Worm (Caenorhabditis elegans): ENCODE measurements around the gene clec-257.
"Not testable (repeated sequence)": the region's sequence is repeated elsewhere in the genome, so short reads cannot be mapped to it uniquely, and the experiment has no call there.

clec-257 gene

ce11 chrV:18753036-18753435, 19.8 kb upstream of the clec-257 start, which contains the start of gene F11D11.6:
F11D11.6 (minus strand) TSS chrV:18753136.
- no peak for TF ChIP-seq lsy-2 (tag; optimal IDR thresholded peaks at IDR 0.05)

ce11 chrV:18754328-18754727, 18.5 kb upstream of the clec-257 start, which contains the start of gene clec-254:
clec-254 (minus strand) TSS chrV:18754428.
- not testable (repeated sequence) for TF ChIP-seq pqm-1 (tag; optimal IDR thresholded peaks at IDR 0.05); vab-7 (GFP tag; IDR thresholded peaks at IDR 0.05); lin-38 (GFP tag; IDR thresholded peaks at IDR 0.05)

- TF ChIP-seq hmg-1.1 (GFP tag; IDR thresholded peaks at IDR 0.05) (no peak), nhr-48 (tag; optimal IDR thresholded peaks at IDR 0.05) (no peak), R02D3.7 (tag; optimal IDR thresholded peaks at IDR 0.05) (no peak), ctbp-1 (GFP tag; IDR thresholded peaks at IDR 0.05) (no peak), fkh-10 (GFP tag; optimal IDR thresholded peaks at IDR 0.05) (no peak), pqm-1 (tag; optimal IDR thresholded peaks at IDR 0.05) (no peak), lin-1 (GFP tag; IDR thresholded peaks at IDR 0.05) (no peak), lsy-2 (tag; optimal IDR thresholded peaks at IDR 0.05) (no peak), lir-3 (tag; optimal IDR thresholded peaks at IDR 0.05) (no peak), aha-1 (tag) (no peak), nhr-237 (tag; optimal IDR thresholded peaks at IDR 0.05) (no peak)
Measured at ce11 chrV:18760174-18760573, 12.7 kb upstream of the clec-257 start, which contains the start of gene F11D11.3. F11D11.3 (minus strand) TSS chrV:18760274.

DNA sequence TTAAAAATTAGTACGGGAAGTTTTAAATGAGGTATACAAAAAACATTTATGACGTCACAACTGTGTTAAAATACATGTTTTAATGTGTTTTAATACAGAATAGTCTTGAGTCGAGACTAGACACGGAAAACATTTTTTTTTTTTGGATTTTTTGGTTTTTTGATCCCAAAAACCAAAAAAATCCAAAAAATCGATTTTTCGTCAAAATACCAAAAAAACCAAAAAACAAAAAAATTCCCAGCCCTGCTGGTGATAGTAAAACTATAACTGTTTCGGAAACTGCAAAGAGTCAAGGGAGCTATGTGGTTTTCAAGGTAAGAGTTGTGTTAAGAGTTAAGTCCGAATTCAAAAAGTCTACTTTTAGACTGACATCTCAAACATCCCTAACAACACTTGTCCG, 11.8 kb upstream of the clec-257 start, which contains the start of gene F11D11.4:
Gene F11D11.4 (plus strand): TSS at position 301 of the 400 bp plus-strand sequence.
- no peak for TF ChIP-seq nhr-10 (tag; optimal IDR thresholded peaks at IDR 0.05)
- no peak for TF ChIP-seq Y75B8A.6 (GFP tag; IDR thresholded peaks at IDR 0.05)

DNA sequence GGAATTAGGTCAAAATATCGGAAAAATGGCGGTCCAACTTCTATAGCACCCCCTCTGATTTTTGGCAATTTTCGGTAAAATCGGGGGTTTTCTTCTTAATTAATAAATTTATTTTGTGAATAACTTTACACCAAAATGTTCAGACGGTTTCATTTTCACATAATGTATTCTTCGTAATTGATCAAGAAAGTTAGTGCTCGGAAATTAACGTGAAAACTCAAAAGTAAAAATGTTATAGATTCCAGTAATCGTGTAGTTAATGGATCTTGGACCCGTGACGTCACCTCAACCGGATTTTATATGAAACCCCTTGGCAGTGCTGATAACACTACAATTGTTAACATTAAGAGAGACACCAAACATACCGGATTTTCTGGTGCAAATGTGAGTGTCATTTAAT, 10.8 kb upstream of the clec-257 start, which contains the start of gene F11D11.22:
Gene F11D11.22 (plus strand): TSS at position 301 of the 400 bp plus-strand sequence.
- not testable (repeated sequence) for TF ChIP-seq mdt-29 (GFP tag; IDR thresholded peaks at IDR 0.05); spr-1 (tag; optimal IDR thresholded peaks at IDR 0.05); D1046.2 (GFP tag; IDR thresholded peaks at IDR 0.05)

- TF ChIP-seq ces-1 (GFP tag; optimal IDR thresholded peaks at IDR 0.05) (no peak), unc-62 (GFP tag; optimal IDR thresholded peaks at IDR 0.05 in 1 of 2) (peak in 1 of 2 experiments; percentile 93), unc-62 (tag; optimal IDR thresholded peaks at IDR 0.05) (no peak)
Measured at ce11 chrV:18769902-18770301, 3.0 kb upstream of the clec-257 start.

- TF ChIP-seq aha-1 (tag) (peak; percentile 3), mdt-29 (GFP tag; IDR thresholded peaks at IDR 0.05) (no peak)
Measured at ce11 chrV:18770623-18771022, 2.2 kb upstream of the clec-257 start, which contains the start of gene clec-255. clec-255 (minus strand) TSS chrV:18770723.

DNA sequence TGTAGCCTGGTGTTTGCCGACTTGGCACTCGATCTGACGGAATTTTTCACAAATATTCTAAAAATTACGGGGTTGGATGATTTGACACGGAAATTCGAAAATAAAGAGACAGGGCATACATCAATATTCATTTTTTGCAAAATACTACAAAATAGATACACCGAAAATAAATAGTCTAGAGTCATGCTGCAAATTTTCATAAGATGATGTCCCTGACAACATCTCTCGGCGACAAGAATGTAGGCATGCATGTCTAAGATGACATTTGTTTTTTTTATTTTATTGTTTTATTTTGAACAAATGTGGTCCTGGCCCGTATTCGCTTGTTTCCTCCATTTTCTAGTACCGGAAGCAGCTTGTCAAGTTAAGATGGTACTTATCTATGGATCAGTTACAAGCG, 1.5 kb upstream of the clec-257 start, which contains the start of gene clec-256:
Gene clec-256 (plus strand): TSS at position 301 of the 400 bp plus-strand sequence.
- no peak for TF ChIP-seq nhr-10 (tag; optimal IDR thresholded peaks at IDR 0.05)
- no peak for TF ChIP-seq attf-4 (tag; optimal IDR thresholded peaks at IDR 0.05)
- no peak for TF ChIP-seq ceh-32 (tag; optimal IDR thresholded peaks at IDR 0.05; ENCODE audit: poor library complexity)
- no peak for TF ChIP-seq Y48G9A.11 (GFP tag; IDR thresholded peaks at IDR 0.05)
- no peak for TF ChIP-seq F44E2.7 (GFP tag; IDR thresholded peaks at IDR 0.05)
- TF ChIP-seq zip-2 (tag; optimal IDR thresholded peaks at IDR 0.05), result no peak
- TF ChIP-seq spr-1 (tag; optimal IDR thresholded peaks at IDR 0.05), result no peak
- no peak for TF ChIP-seq aly-2 (tag; optimal IDR thresholded peaks at IDR 0.05)
- no peak for TF ChIP-seq lin-39 (tag; optimal IDR thresholded peaks at IDR 0.05)
- no peak for TF ChIP-seq T26A8.4 (GFP tag; IDR thresholded peaks at IDR 0.05)
- TF ChIP-seq zag-1 (tag; optimal IDR thresholded peaks at IDR 0.05), result no peak
- TF ChIP-seq jun-1 (tag; optimal IDR thresholded peaks at IDR 0.05), result no peak
- TF ChIP-seq hlh-11 (tag; optimal IDR thresholded peaks at IDR 0.05), result no peak
- TF ChIP-seq Y105C5A.15 (GFP tag; IDR thresholded peaks at IDR 0.05), result no peak
- no peak for TF ChIP-seq ztf-7 (tag; optimal IDR thresholded peaks at IDR 0.05)
- no peak for TF ChIP-seq lim-7 (GFP tag; IDR thresholded peaks at IDR 0.05)
- TF ChIP-seq T20F7.1 (GFP tag; optimal IDR thresholded peaks at IDR 0.05), result no peak
- no peak for TF ChIP-seq daf-8 (GFP tag; IDR thresholded peaks at IDR 0.05)
- no peak for TF ChIP-seq ctbp-1 (GFP tag; IDR thresholded peaks at IDR 0.05)
- TF ChIP-seq saeg-2 (GFP tag; IDR thresholded peaks at IDR 0.05), result no peak

Data from whole organism, L4 larva.